Fruit fly (Drosophila melanogaster) whole organism, embryonic: ENCODE results near the gene CG10874.
A peak's percentile ranks its signal among the peaks of the same experiment; 100 is the strongest.

Experiments
- Bgb ChIP-seq: fragments of 200-800 bp; sonication (Bioruptor generic); IDR thresholded peaks from 2 replicates; pipeline ENCODE4 v1.3.6; 2022; ENCODE audit warnings: missing biosample characterization, missing genetic modification characterization; ENCODE audit not compliant: partially characterized antibody
- CG10209 ChIP-seq: fragments of 200-800 bp; sonication (Bioruptor generic); optimal IDR thresholded peaks from 3 replicates; lab custom pipeline; 2017; ENCODE audit warnings: missing biosample characterization, mild to moderate bottlenecking, missing genetic modification characterization, missing genetic modification reagents
- CG10267 ChIP-seq: fragments of 200-800 bp; sonication (Bioruptor generic); optimal IDR thresholded peaks from 2 replicates; lab custom pipeline; 2018; ENCODE audit warnings: missing biosample characterization, mild to moderate bottlenecking, missing genetic modification characterization, moderate library complexity
- CG10431 ChIP-seq: fragments of 200-800 bp; sonication (Bioruptor generic); optimal IDR thresholded peaks from 3 replicates; lab custom pipeline; 2018; ENCODE audit warnings: missing biosample characterization, mild to moderate bottlenecking, missing genetic modification characterization
- CG10565 ChIP-seq: fragments of 200-800 bp; sonication (Bioruptor generic); optimal IDR thresholded peaks from 3 replicates; lab custom pipeline; 2016; ENCODE audit warnings: missing biosample characterization, mild to moderate bottlenecking, missing genetic modification characterization
- CG11560 ChIP-seq: fragments of 200-800 bp; sonication (Bioruptor generic); IDR thresholded peaks from 3 replicates; pipeline ENCODE4 v1.3.6; 2022; ENCODE audit warnings: missing biosample characterization, missing genetic modification characterization
- CG11723 ChIP-seq: fragments of 200-800 bp; sonication (Bioruptor generic); optimal IDR thresholded peaks from 2 replicates; lab custom pipeline; 2017; ENCODE audit warnings: missing biosample characterization, mild to moderate bottlenecking, missing genetic modification characterization
- CG13287 ChIP-seq: fragments of 200-800 bp; sonication (Bioruptor generic); IDR thresholded peaks from 2 replicates; pipeline ENCODE4 v1.3.6; 2022; ENCODE audit warnings: missing biosample characterization, missing genetic modification characterization; ENCODE audit not compliant: partially characterized antibody
- CG14965 ChIP-seq: fragments of 200-800 bp; sonication (Bioruptor generic); optimal IDR thresholded peaks from 2 replicates; lab custom pipeline; 2016; ENCODE audit warnings: missing biosample characterization, missing genetic modification characterization, borderline replicate concordance
- CG15696 ChIP-seq: fragments of 200-800 bp; sonication (Bioruptor generic); optimal IDR thresholded peaks from 2 replicates; lab custom pipeline; 2019; ENCODE audit warnings: missing biosample characterization, mild to moderate bottlenecking, missing genetic modification characterization, moderate library complexity
- CG17186 ChIP-seq: fragments of 200-800 bp; sonication (Bioruptor generic); optimal IDR thresholded peaks from 3 replicates; lab custom pipeline; 2017; ENCODE audit warnings: missing biosample characterization, missing genetic modification reagents, missing genetic modification characterization
- CG17568 ChIP-seq: fragments of 200-800 bp; sonication (Bioruptor generic); optimal IDR thresholded peaks from 2 replicates; lab custom pipeline; 2018; ENCODE audit warnings: missing biosample characterization, mild to moderate bottlenecking, missing genetic modification characterization, moderate library complexity
- CG1832 ChIP-seq: fragments of 200-800 bp; sonication (Bioruptor generic); optimal IDR thresholded peaks from 2 replicates; lab custom pipeline; 2017; ENCODE audit warnings: missing biosample characterization, mild to moderate bottlenecking, missing genetic modification characterization, inconsistent platforms
- CG18599 ChIP-seq: fragments of 200-800 bp; sonication (Bioruptor generic); optimal IDR thresholded peaks from 3 replicates; lab custom pipeline; 2017; ENCODE audit warnings: missing biosample characterization, missing genetic modification characterization, mild to moderate bottlenecking, moderate library complexity, missing genetic modification reagents
- CG2202 ChIP-seq: fragments of 200-800 bp; sonication (Bioruptor generic); optimal IDR thresholded peaks from 2 replicates; lab custom pipeline; 2018; ENCODE audit warnings: missing biosample characterization, mild to moderate bottlenecking, missing genetic modification characterization
- CG31388 ChIP-seq: fragments of 200-800 bp; sonication (Bioruptor generic); optimal IDR thresholded peaks from 2 replicates; lab custom pipeline; 2016; ENCODE audit warnings: missing biosample characterization, missing genetic modification characterization
- CG4707 ChIP-seq: fragments of 200-800 bp; sonication (Bioruptor generic); optimal IDR thresholded peaks from 2 replicates; lab custom pipeline; 2018; ENCODE audit warnings: missing biosample characterization, mild to moderate bottlenecking, missing genetic modification characterization, moderate library complexity
- CG6689 ChIP-seq: fragments of 200-800 bp; sonication (Bioruptor generic); IDR thresholded peaks from 2 replicates; pipeline ENCODE4 v1.3.6; 2022; ENCODE audit warnings: missing biosample characterization, missing genetic modification characterization
- CG8359 ChIP-seq: fragments of 200-800 bp; sonication (Bioruptor generic); optimal IDR thresholded peaks from 2 replicates; lab custom pipeline; 2017; ENCODE audit warnings: missing biosample characterization, mild to moderate bottlenecking, missing genetic modification characterization, borderline replicate concordance
- D19A ChIP-seq: fragments of 200-800 bp; optimal IDR thresholded peaks from 3 replicates; lab custom pipeline; 2019; ENCODE audit warnings: missing biosample characterization, mild to moderate bottlenecking, missing genetic modification characterization, moderate library complexity
- Dbx ChIP-seq: fragments of 200-800 bp; sonication (Bioruptor generic); IDR thresholded peaks from 3 replicates; pipeline ENCODE4 v1.3.6; 2022; ENCODE audit warnings: missing biosample characterization, missing genetic modification characterization
- Deaf1 ChIP-seq: fragments of 200-800 bp; optimal IDR thresholded peaks from 3 replicates; lab custom pipeline; 2019; ENCODE audit warnings: missing biosample characterization, mild to moderate bottlenecking, missing genetic modification characterization, moderate library complexity
- Eip74EF ChIP-seq, 2 experiments: fragments of 200-800 bp in 1 of 2; fragments of >200 bp in 1 of 2; sonication (Bioruptor generic) in 1 of 2; optimal IDR thresholded peaks; 2 replicates each; lab custom pipeline; 2017 to 2019; ENCODE audit warnings: missing biosample characterization in 2 of 2, missing genetic modification characterization in 2 of 2, mild to moderate bottlenecking in 1 of 2, moderate library complexity in 1 of 2
- Hmx ChIP-seq: fragments of 200-800 bp; sonication (Bioruptor generic); optimal IDR thresholded peaks from 2 replicates; lab custom pipeline; 2016; ENCODE audit warnings: missing biosample characterization, missing genetic modification characterization
- MESR4 ChIP-seq: fragments of 200-800 bp; sonication (Bioruptor generic); optimal IDR thresholded peaks from 2 replicates; lab custom pipeline; 2018; ENCODE audit warnings: missing biosample characterization, mild to moderate bottlenecking, missing genetic modification characterization, moderate library complexity
- Mad ChIP-seq: fragments of 200-800 bp; sonication (Bioruptor generic); optimal IDR thresholded peaks from 2 replicates; lab custom pipeline; 2016; ENCODE audit warnings: missing biosample characterization, missing genetic modification characterization
- Med ChIP-seq: fragments of 200-800 bp; sonication (Bioruptor generic); peaks from one replicate; lab custom pipeline; 2016; ENCODE audit warnings: missing biosample characterization, missing genetic modification characterization, mild to moderate bottlenecking, inconsistent platforms, moderate library complexity
- Oli ChIP-seq: fragments of 200-800 bp; sonication (Bioruptor generic); optimal IDR thresholded peaks from 2 replicates; lab custom pipeline; 2018; ENCODE audit warnings: missing biosample characterization, mild to moderate bottlenecking, missing genetic modification characterization, moderate library complexity
- Optix ChIP-seq: fragments of 200-800 bp; sonication (Bioruptor generic); IDR thresholded peaks from 3 replicates; pipeline ENCODE4 v1.3.6; 2022; ENCODE audit warnings: missing biosample characterization, missing genetic modification characterization
- Ptx1 ChIP-seq: fragments of 200-800 bp; sonication (Bioruptor generic); IDR thresholded peaks from 2 replicates; pipeline ENCODE4 v1.3.6; 2022; ENCODE audit warnings: missing biosample characterization, missing genetic modification characterization
- amos ChIP-seq: fragments of 200-800 bp; sonication (Bioruptor generic); IDR thresholded peaks from 2 replicates; pipeline ENCODE4 v1.3.6; 2022; ENCODE audit warnings: missing biosample characterization, missing genetic modification characterization; ENCODE audit not compliant: partially characterized antibody
- bab2 ChIP-seq: fragments of 200-800 bp; sonication (Bioruptor generic); optimal IDR thresholded peaks from 2 replicates; lab custom pipeline; 2016; ENCODE audit warnings: missing biosample characterization, missing genetic modification characterization
- cas ChIP-seq: fragments of 200-800 bp; sonication (Bioruptor generic); IDR thresholded peaks from 2 replicates; pipeline ENCODE4 v1.3.6; 2022; ENCODE audit warnings: missing biosample characterization, missing genetic modification characterization
- chif ChIP-seq, 2 experiments: fragments of 200-800 bp; sonication (Bioruptor generic); optimal IDR thresholded peaks; 3 replicates each; lab custom pipeline; 2016; ENCODE audit warnings: missing biosample characterization in 2 of 2, missing genetic modification characterization in 2 of 2
- dimm ChIP-seq: fragments of 200-800 bp; sonication (Bioruptor generic); IDR thresholded peaks from 2 replicates; pipeline ENCODE4 v1.3.6; 2022; ENCODE audit warnings: missing biosample characterization, missing genetic modification characterization
- esg ChIP-seq: fragments of 200-800 bp; sonication (Bioruptor generic); conservative IDR thresholded peaks from 2 replicates; pipeline ENCODE4 v1.3.6; 2022; ENCODE audit warnings: missing biosample characterization, missing genetic modification characterization
- eyg ChIP-seq: fragments of 200-800 bp; sonication (Bioruptor generic); optimal IDR thresholded peaks from 3 replicates; lab custom pipeline; 2016; ENCODE audit warnings: missing biosample characterization, missing genetic modification characterization
- fd96Cb ChIP-seq: fragments of 200-800 bp; sonication (Bioruptor generic); optimal IDR thresholded peaks from 2 replicates; lab custom pipeline; 2018; ENCODE audit warnings: missing biosample characterization, mild to moderate bottlenecking, missing genetic modification characterization, moderate library complexity
- gro ChIP-seq: fragments of 200-800 bp; sonication (Bioruptor generic); optimal IDR thresholded peaks from 2 replicates; lab custom pipeline; 2016; ENCODE audit warnings: missing biosample characterization, missing genetic modification characterization
- hb ChIP-seq: fragments of 200-800 bp; sonication (Bioruptor generic); IDR thresholded peaks from 3 replicates; pipeline ENCODE4 v1.3.6; 2022; ENCODE audit warnings: missing biosample characterization, missing genetic modification characterization; ENCODE audit not compliant: partially characterized antibody
- nau ChIP-seq: fragments of 200-800 bp; sonication (Bioruptor generic); optimal IDR thresholded peaks from 3 replicates; lab custom pipeline; 2017; ENCODE audit warnings: missing biosample characterization, mild to moderate bottlenecking, missing genetic modification characterization, missing genetic modification reagents
- phol ChIP-seq: fragments of 200-800 bp; sonication (Bioruptor generic); optimal IDR thresholded peaks from 3 replicates; lab custom pipeline; 2018; ENCODE audit warnings: missing biosample characterization, mild to moderate bottlenecking, missing genetic modification characterization, moderate library complexity
- pita ChIP-seq: fragments of 200-800 bp; sonication (Bioruptor generic); optimal IDR thresholded peaks from 2 replicates; lab custom pipeline; 2017; ENCODE audit warnings: missing biosample characterization, mild to moderate bottlenecking, missing genetic modification characterization
- pnt ChIP-seq: fragments of 200-800 bp; sonication (Bioruptor generic); optimal IDR thresholded peaks from 3 replicates; lab custom pipeline; 2016; ENCODE audit warnings: missing biosample characterization, missing genetic modification characterization
- sd ChIP-seq: fragments of 200-800 bp; sonication (Bioruptor generic); optimal IDR thresholded peaks from 3 replicates; lab custom pipeline; 2018; ENCODE audit warnings: missing biosample characterization, mild to moderate bottlenecking, missing genetic modification characterization, moderate library complexity
- stwl ChIP-seq: fragments of 200-800 bp; sonication (Bioruptor generic); optimal IDR thresholded peaks from 3 replicates; lab custom pipeline; 2018; ENCODE audit warnings: missing biosample characterization, mild to moderate bottlenecking, missing genetic modification characterization, moderate library complexity
- wek ChIP-seq: fragments of 200-800 bp; sonication (Bioruptor generic); optimal IDR thresholded peaks from 3 replicates; lab custom pipeline; 2018; ENCODE audit warnings: missing biosample characterization, mild to moderate bottlenecking, missing genetic modification characterization, moderate library complexity

The CG10874 gene

dm6 chr2L:2196590-2197474 lies 4.6 kb upstream of the CG10874 start (continued):
- peak; percentile 14 for TF ChIP-seq CG11723
- TF ChIP-seq gro (GFP tag; lab: Kevin White, UChicago), result peak; percentile 56
- TF ChIP-seq cas (GFP tag; lab: Robert Waterston, UW), result no peak
- TF ChIP-seq Dbx (GFP tag; lab: Robert Waterston, UW), result no peak
- TF ChIP-seq fd96Cb, result no peak
- TF ChIP-seq CG2202 (tag; lab: Kevin White, UChicago), result no peak
- peak; percentile 46 for TF ChIP-seq wek (GFP tag; lab: Kevin White, UChicago)
- peak; percentile 73 for TF ChIP-seq CG18599
- peak; percentile 23 for TF ChIP-seq CG10267 (tag; lab: Kevin White, UChicago)
- TF ChIP-seq pita (GFP tag; lab: Kevin White, UChicago), result no peak
- no peak for TF ChIP-seq CG11560
- TF ChIP-seq CG14965 (GFP tag; lab: Kevin White, UChicago), result no peak
- peak; percentile 13 for TF ChIP-seq CG8359 (GFP tag; lab: Kevin White, UChicago)
- TF ChIP-seq CG6689, result no peak
- TF ChIP-seq bab2 (GFP tag; lab: Kevin White, UChicago), result no peak
- peak; percentile 92 for TF ChIP-seq Deaf1 (tag; lab: Kevin White, UChicago)
- no peak for TF ChIP-seq dimm
- no peak for TF ChIP-seq Bgb
- TF ChIP-seq CG1832 (GFP tag; lab: Kevin White, UChicago), result peak; percentile 97
- no peak for TF ChIP-seq pnt
- no peak for TF ChIP-seq amos
- TF ChIP-seq sd, result peak; percentile 97
- no peak for TF ChIP-seq hb (GFP tag; lab: Robert Waterston, UW)
- no peak for TF ChIP-seq Hmx
- TF ChIP-seq Med (GFP tag; lab: Kevin White, UChicago), result peak; percentile 89
- no peak for TF ChIP-seq nau (GFP tag; lab: Kevin White, UChicago)
- no peak for TF ChIP-seq CG17568 (GFP tag; lab: Kevin White, UChicago)
- peak; percentile 54 for TF ChIP-seq phol (tag; lab: Kevin White, UChicago)
- no peak for TF ChIP-seq CG17186 (GFP tag; lab: Kevin White, UChicago)
- TF ChIP-seq chif (GFP tag; optimal IDR thresholded peaks at IDR 0.05; lab: Kevin White, UChicago), result peak; percentile 9 to 10
- peak; percentile 29 for TF ChIP-seq CG4707 (GFP tag; lab: Kevin White, UChicago)
- TF ChIP-seq Oli (tag; lab: Kevin White, UChicago), result peak; percentile 60
- no peak for TF ChIP-seq CG13287 (GFP tag; lab: Robert Waterston, UW)
- no peak for TF ChIP-seq Mad (GFP tag; lab: Kevin White, UChicago)
- TF ChIP-seq MESR4 (GFP tag; lab: Kevin White, UChicago), result no peak
- peak; percentile 57 for TF ChIP-seq CG10431
- TF ChIP-seq Ptx1, result no peak
- TF ChIP-seq Optix (GFP tag; lab: Robert Waterston, UW), result no peak
- no peak for TF ChIP-seq eyg (GFP tag; lab: Kevin White, UChicago)
- no peak for TF ChIP-seq esg (GFP tag; lab: Robert Waterston, UW)
- TF ChIP-seq D19A, result peak; percentile 61
- peak; percentile 24 for TF ChIP-seq CG15696 (tag; lab: Kevin White, UChicago)
- TF ChIP-seq Eip74EF (GFP tag; optimal IDR thresholded peaks at IDR 0.05; lab: Kevin White, UChicago), result peak in 1 of 2 experiments; percentile 94
- TF ChIP-seq CG10565 (GFP tag; lab: Kevin White, UChicago), result no peak
- TF ChIP-seq stwl (tag; lab: Kevin White, UChicago), result peak; percentile 18
- TF ChIP-seq CG31388, result no peak
- peak; percentile 69 for TF ChIP-seq CG10209 (GFP tag; lab: Kevin White, UChicago)
